Worm (Caenorhabditis elegans) whole organism, L4 larva: ENCODE measurements around the gene F54E2.1.

ENCODE experiments used
- ama-1 ChIP-seq: fragments of 150-350 bp; optimal IDR thresholded peaks from 2 replicates; lab custom pipeline; 2014; ENCODE audit warnings: inconsistent platforms, mixed read lengths
- ceh-32 ChIP-seq: sonication (generic microtip); optimal IDR thresholded peaks from 2 replicates; lab custom pipeline; 2016; ENCODE audit warnings: mild to moderate bottlenecking, missing genetic modification characterization, missing compliant biosample characterization; ENCODE audit not compliant: poor library complexity
- ceh-82 ChIP-seq: sonication (generic microtip); optimal IDR thresholded peaks from 2 replicates; lab custom pipeline; 2017; ENCODE audit warnings: missing biosample characterization, missing genetic modification characterization
- ces-1 ChIP-seq: fragments of 150-350 bp; sonication (generic microtip); optimal IDR thresholded peaks from 4 replicates; lab custom pipeline; 2014; ENCODE audit warnings: missing biosample characterization, missing genetic modification reagents, missing genetic modification characterization
- nhr-11 ChIP-seq: fragments of 150-350 bp; optimal IDR thresholded peaks from 2 replicates; lab custom pipeline; 2014; ENCODE audit warnings: missing biosample characterization, missing genetic modification characterization
- nhr-28 ChIP-seq: fragments of 150-350 bp; optimal IDR thresholded peaks from 2 replicates; lab custom pipeline; 2014; ENCODE audit warnings: missing biosample characterization, missing genetic modification characterization
- nhr-48 ChIP-seq: sonication (generic microtip); optimal IDR thresholded peaks from 2 replicates; lab custom pipeline; 2016; ENCODE audit warnings: mild to moderate bottlenecking, missing genetic modification characterization, missing compliant biosample characterization
- skn-1 ChIP-seq: fragments of 150-350 bp; optimal IDR thresholded peaks from 2 replicates; lab custom pipeline; 2014; ENCODE audit warnings: missing biosample characterization, missing genetic modification characterization
- snpc-4 ChIP-seq: fragments of 150-350 bp; optimal IDR thresholded peaks from 2 replicates; lab custom pipeline; 2014; ENCODE audit warnings: missing biosample characterization, missing genetic modification characterization
- spr-1 ChIP-seq: sonication (generic microtip); optimal IDR thresholded peaks from 2 replicates; lab custom pipeline; 2016; ENCODE audit warnings: mild to moderate bottlenecking, missing genetic modification characterization, missing compliant biosample characterization
- unc-130 ChIP-seq: sonication (generic microtip); optimal IDR thresholded peaks from 2 replicates; lab custom pipeline; 2016; ENCODE audit warnings: missing genetic modification reagents, missing genetic modification characterization, missing compliant biosample characterization
- unc-39 ChIP-seq: sonication (generic microtip); optimal IDR thresholded peaks from 2 replicates; lab custom pipeline; 2017; ENCODE audit warnings: missing biosample characterization, missing genetic modification characterization
- ztf-11 ChIP-seq: fragments of 150-350 bp; optimal IDR thresholded peaks from 2 replicates; lab custom pipeline; 2014; ENCODE audit warnings: missing biosample characterization, missing genetic modification characterization

ce11 chrV:2836501-2836900 is 26.3 kb downstream of the F54E2.1 start, which contains the start of gene srj-45:
- TF ChIP-seq ceh-32 (tag; lab: Kevin White, UChicago) (no peak), unc-130 (no peak), ces-1 (no peak), ceh-82 (tag; lab: Kevin White, UChicago) (no peak), nhr-48 (tag; lab: Kevin White, UChicago) (no peak), snpc-4 (tag; lab: Kevin White, UChicago) (no peak), ztf-11 (tag; lab: Kevin White, UChicago) (no peak), nhr-11 (tag; lab: Kevin White, UChicago) (no peak), ama-1 (lab: Kevin White, UChicago) (no peak), spr-1 (tag; lab: Kevin White, UChicago) (no peak), unc-39 (tag; lab: Kevin White, UChicago) (no peak), skn-1 (no peak), nhr-28 (tag; lab: Kevin White, UChicago) (no peak)
